Fruit fly (Drosophila melanogaster) whole organism, embryonic: ENCODE results near the gene Trm1.

ENCODE experiments used
- Atf-2 ChIP-seq: fragments of 200-800 bp; sonication (Bioruptor generic); optimal IDR thresholded peaks from 2 replicates; lab custom pipeline; 2016; ENCODE audit warnings: missing biosample characterization, missing genetic modification characterization
- Bdp1 ChIP-seq: fragments of 200-800 bp; sonication (Bioruptor generic); optimal IDR thresholded peaks from 3 replicates; lab custom pipeline; 2016; ENCODE audit warnings: missing biosample characterization, missing genetic modification characterization
- CG1024 ChIP-seq: fragments of 200-800 bp; sonication (Bioruptor generic); IDR thresholded peaks from 2 replicates; pipeline ENCODE4 v1.3.6; 2022; ENCODE audit warnings: missing biosample characterization, missing genetic modification characterization
- CG10543 ChIP-seq: fragments of 200-800 bp; sonication (Bioruptor generic); optimal IDR thresholded peaks from 3 replicates; lab custom pipeline; 2017; ENCODE audit warnings: missing biosample characterization, mild to moderate bottlenecking, missing genetic modification characterization, moderate library complexity
- CG10654 ChIP-seq: fragments of 200-800 bp; sonication (Bioruptor generic); optimal IDR thresholded peaks from 2 replicates; lab custom pipeline; 2016; ENCODE audit warnings: missing biosample characterization, missing genetic modification characterization
- CG11456 ChIP-seq: fragments of 200-800 bp; sonication (Bioruptor generic); IDR thresholded peaks from 3 replicates; pipeline ENCODE4 v1.3.6; 2022; ENCODE audit warnings: missing biosample characterization, missing genetic modification characterization
- CG11723 ChIP-seq: fragments of 200-800 bp; sonication (Bioruptor generic); optimal IDR thresholded peaks from 2 replicates; lab custom pipeline; 2017; ENCODE audit warnings: missing biosample characterization, mild to moderate bottlenecking, missing genetic modification characterization
- CG15514 ChIP-seq: fragments of 200-800 bp; sonication (Bioruptor generic); optimal IDR thresholded peaks from 3 replicates; lab custom pipeline; 2017; ENCODE audit warnings: missing biosample characterization, missing genetic modification characterization, mild to moderate bottlenecking, moderate library complexity, missing genetic modification reagents
- CG15696 ChIP-seq: fragments of 200-800 bp; sonication (Bioruptor generic); optimal IDR thresholded peaks from 2 replicates; lab custom pipeline; 2019; ENCODE audit warnings: missing biosample characterization, mild to moderate bottlenecking, missing genetic modification characterization, moderate library complexity
- CG16813 ChIP-seq: fragments of 200-800 bp; sonication (Bioruptor generic); IDR thresholded peaks from 3 replicates; pipeline ENCODE4 v1.3.6; 2022; ENCODE audit warnings: missing biosample characterization, missing genetic modification characterization; ENCODE audit not compliant: partially characterized antibody
- CG17359 ChIP-seq: fragments of 200-800 bp; sonication (Bioruptor generic); optimal IDR thresholded peaks from 3 replicates; lab custom pipeline; 2018; ENCODE audit warnings: missing biosample characterization, mild to moderate bottlenecking, missing genetic modification characterization, moderate library complexity
- CG1792 ChIP-seq: fragments of 200-800 bp; sonication (Bioruptor generic); optimal IDR thresholded peaks from 2 replicates; lab custom pipeline; 2016; ENCODE audit warnings: missing biosample characterization, missing genetic modification characterization
- CG18011 ChIP-seq: fragments of 200-800 bp; sonication (Bioruptor generic); optimal IDR thresholded peaks from 2 replicates; lab custom pipeline; 2017; ENCODE audit warnings: missing biosample characterization, missing genetic modification characterization, mild to moderate bottlenecking, moderate library complexity, missing genotype
- CG33557 ChIP-seq: fragments of 200-800 bp; sonication (Bioruptor generic); optimal IDR thresholded peaks from 2 replicates; lab custom pipeline; 2019; ENCODE audit warnings: missing biosample characterization, mild to moderate bottlenecking, missing genetic modification characterization, moderate library complexity
- CG6175 ChIP-seq: fragments of 200-800 bp; sonication (Bioruptor generic); IDR thresholded peaks from 3 replicates; pipeline ENCODE4 v1.3.6; 2022; ENCODE audit warnings: missing biosample characterization, missing genetic modification characterization
- CG6683 ChIP-seq: fragments of 200-800 bp; sonication (Bioruptor generic); optimal IDR thresholded peaks from 2 replicates; lab custom pipeline; 2017; ENCODE audit warnings: missing biosample characterization, mild to moderate bottlenecking, missing genetic modification characterization, missing genetic modification reagents
- CG7786 ChIP-seq: fragments of 200-800 bp; sonication (Bioruptor generic); optimal IDR thresholded peaks from 2 replicates; lab custom pipeline; 2016; ENCODE audit warnings: missing biosample characterization, missing genetic modification characterization
- CG7987 ChIP-seq: fragments of 200-800 bp; sonication (Bioruptor generic); optimal IDR thresholded peaks from 2 replicates; lab custom pipeline; 2018; ENCODE audit warnings: missing biosample characterization, mild to moderate bottlenecking, missing genetic modification characterization, moderate library complexity
- CG8281 ChIP-seq: fragments of 200-800 bp; sonication (Bioruptor generic); optimal IDR thresholded peaks from 2 replicates; lab custom pipeline; 2018; ENCODE audit warnings: missing biosample characterization, mild to moderate bottlenecking, missing genetic modification characterization, moderate library complexity
- CG8290 ChIP-seq, 3 experiments: fragments of 200-800 bp; sonication (Bioruptor generic); optimal IDR thresholded peaks; 2 replicates each; lab custom pipeline; 2016 to 2019; ENCODE audit warnings: missing biosample characterization in 3 of 3, missing genetic modification characterization in 3 of 3, mild to moderate bottlenecking in 2 of 3, moderate library complexity in 1 of 3
- CG8478 ChIP-seq: fragments of >200 bp; optimal IDR thresholded peaks from 2 replicates; lab custom pipeline; 2018
- CG8944 ChIP-seq: fragments of 200-800 bp; sonication (Bioruptor generic); optimal IDR thresholded peaks from 3 replicates; lab custom pipeline; 2016; ENCODE audit warnings: missing biosample characterization, missing genetic modification characterization
- CG9932 ChIP-seq: fragments of 200-800 bp; sonication (Bioruptor generic); IDR thresholded peaks from 2 replicates; pipeline ENCODE4 v1.3.6; 2022; ENCODE audit warnings: missing biosample characterization, missing genetic modification characterization
- Dip3 ChIP-seq: fragments of 200-800 bp; sonication (Bioruptor generic); optimal IDR thresholded peaks from 3 replicates; lab custom pipeline; 2016; ENCODE audit warnings: missing biosample characterization, missing genetic modification characterization
- Dref ChIP-seq: fragments of 200-800 bp; sonication (Bioruptor generic); IDR thresholded peaks from 2 replicates; pipeline ENCODE4 v1.3.6; 2022; ENCODE audit warnings: missing biosample characterization, missing genetic modification characterization
- ERR ChIP-seq: fragments of 200-800 bp; sonication (Bioruptor generic); optimal IDR thresholded peaks from 2 replicates; lab custom pipeline; 2016; ENCODE audit warnings: missing biosample characterization, missing genetic modification characterization
- HmgD ChIP-seq: fragments of 200-800 bp; sonication (Bioruptor generic); optimal IDR thresholded peaks from 3 replicates; lab custom pipeline; 2016; ENCODE audit warnings: missing biosample characterization, missing genetic modification characterization
- Hsf ChIP-seq: fragments of 200-800 bp; sonication (Bioruptor generic); optimal IDR thresholded peaks from 3 replicates; lab custom pipeline; 2016; ENCODE audit warnings: missing biosample characterization, missing genetic modification characterization
- Jarid2 ChIP-seq: fragments of 200-800 bp; sonication (Bioruptor generic); optimal IDR thresholded peaks from 3 replicates; lab custom pipeline; 2017; ENCODE audit warnings: mild to moderate bottlenecking, missing biosample characterization, missing genetic modification reagents, missing genetic modification characterization
- NC2α ChIP-seq: fragments of 200-800 bp; sonication (Bioruptor generic); optimal IDR thresholded peaks from 2 replicates; lab custom pipeline; 2016; ENCODE audit warnings: missing biosample characterization, missing genetic modification characterization
- Scr ChIP-seq: fragments of 200-800 bp; sonication (Bioruptor generic); IDR thresholded peaks from 2 replicates; pipeline ENCODE4 v1.3.6; 2022; ENCODE audit warnings: missing biosample characterization, missing genetic modification characterization; ENCODE audit not compliant: partially characterized antibody
- Vsx1 ChIP-seq: fragments of 200-800 bp; sonication (Bioruptor generic); optimal IDR thresholded peaks from 2 replicates; lab custom pipeline; 2017; ENCODE audit warnings: missing biosample characterization, mild to moderate bottlenecking, missing genetic modification characterization, missing genetic modification reagents
- bsh ChIP-seq, 2 experiments: fragments of 200-800 bp; sonication (Bioruptor generic); optimal IDR thresholded peaks; 2 replicates each; lab custom pipeline; 2017 to 2018; ENCODE audit warnings: mild to moderate bottlenecking in 2 of 2, missing biosample characterization in 2 of 2, missing genetic modification characterization in 2 of 2, moderate library complexity in 1 of 2
- dimm ChIP-seq: fragments of 200-800 bp; sonication (Bioruptor generic); IDR thresholded peaks from 2 replicates; pipeline ENCODE4 v1.3.6; 2022; ENCODE audit warnings: missing biosample characterization, missing genetic modification characterization
- eyg ChIP-seq: fragments of 200-800 bp; sonication (Bioruptor generic); optimal IDR thresholded peaks from 3 replicates; lab custom pipeline; 2016; ENCODE audit warnings: missing biosample characterization, missing genetic modification characterization
- fd64A ChIP-seq: fragments of 200-800 bp; sonication (Bioruptor generic); optimal IDR thresholded peaks from 3 replicates; lab custom pipeline; 2018; ENCODE audit warnings: missing biosample characterization, mild to moderate bottlenecking, missing genetic modification characterization
- gem ChIP-seq: fragments of 200-800 bp; sonication (Bioruptor generic); optimal IDR thresholded peaks from 2 replicates; lab custom pipeline; 2019; ENCODE audit warnings: missing biosample characterization, mild to moderate bottlenecking, missing genetic modification characterization, moderate library complexity
- hb ChIP-seq: fragments of 200-800 bp; sonication (Bioruptor generic); IDR thresholded peaks from 3 replicates; pipeline ENCODE4 v1.3.6; 2022; ENCODE audit warnings: missing biosample characterization, missing genetic modification characterization; ENCODE audit not compliant: partially characterized antibody
- her ChIP-seq: fragments of 200-800 bp; sonication (Bioruptor generic); optimal IDR thresholded peaks from 2 replicates; lab custom pipeline; 2016; ENCODE audit warnings: missing biosample characterization, missing genetic modification characterization
- hkb ChIP-seq, 2 experiments: fragments of 200-800 bp in 1 of 2; fragments of >200 bp in 1 of 2; sonication (Bioruptor generic) in 1 of 2; IDR thresholded peaks in 1 of 2; optimal IDR thresholded peaks in 1 of 2; 2 replicates each; pipeline versions ENCODE4 v1.3.6 to Lab custom; 2017 to 2022; ENCODE audit warnings: missing biosample characterization in 1 of 2, missing genetic modification characterization in 1 of 2
- lola ChIP-seq, 3 experiments: fragments of >200 bp in 2 of 3; fragments of 200-800 bp in 1 of 3; sonication (Bioruptor generic) in 1 of 3; optimal IDR thresholded peaks; 2 replicates each; lab custom pipeline; 2017 to 2019; ENCODE audit warnings: missing biosample characterization in 3 of 3, missing genetic modification characterization in 3 of 3, mild to moderate bottlenecking in 1 of 3, moderate library complexity in 1 of 3
- onecut ChIP-seq: fragments of 200-800 bp; sonication (Bioruptor generic); IDR thresholded peaks from 2 replicates; pipeline ENCODE4 v1.3.6; 2022; ENCODE audit warnings: missing biosample characterization, missing genetic modification characterization
- pros ChIP-seq: fragments of 200-800 bp; sonication (Bioruptor generic); optimal IDR thresholded peaks from 3 replicates; lab custom pipeline; 2019; ENCODE audit warnings: missing biosample characterization, mild to moderate bottlenecking, missing genetic modification characterization, moderate library complexity
- sc ChIP-seq, 3 experiments: fragments of >200 bp in 2 of 3; fragments of 200-800 bp in 1 of 3; sonication (Bioruptor generic) in 1 of 3; optimal IDR thresholded peaks; 2 replicates in 2 of 3; 3 replicates in 1 of 3; lab custom pipeline; 2017; ENCODE audit warnings: mild to moderate bottlenecking in 1 of 3, missing biosample characterization in 1 of 3, missing genetic modification characterization in 1 of 3, missing genetic modification reagents in 1 of 3
- sd ChIP-seq: fragments of 200-800 bp; sonication (Bioruptor generic); optimal IDR thresholded peaks from 3 replicates; lab custom pipeline; 2018; ENCODE audit warnings: missing biosample characterization, mild to moderate bottlenecking, missing genetic modification characterization, moderate library complexity
- so ChIP-seq: fragments of 200-800 bp; sonication (Bioruptor generic); IDR thresholded peaks from 3 replicates; pipeline ENCODE4 v1.3.6; 2022; ENCODE audit warnings: missing biosample characterization, missing genetic modification characterization
- tap ChIP-seq: fragments of 200-800 bp; optimal IDR thresholded peaks from 3 replicates; lab custom pipeline; 2019; ENCODE audit warnings: missing biosample characterization, mild to moderate bottlenecking, missing genetic modification characterization, moderate library complexity

Gene Trm1

DNA sequence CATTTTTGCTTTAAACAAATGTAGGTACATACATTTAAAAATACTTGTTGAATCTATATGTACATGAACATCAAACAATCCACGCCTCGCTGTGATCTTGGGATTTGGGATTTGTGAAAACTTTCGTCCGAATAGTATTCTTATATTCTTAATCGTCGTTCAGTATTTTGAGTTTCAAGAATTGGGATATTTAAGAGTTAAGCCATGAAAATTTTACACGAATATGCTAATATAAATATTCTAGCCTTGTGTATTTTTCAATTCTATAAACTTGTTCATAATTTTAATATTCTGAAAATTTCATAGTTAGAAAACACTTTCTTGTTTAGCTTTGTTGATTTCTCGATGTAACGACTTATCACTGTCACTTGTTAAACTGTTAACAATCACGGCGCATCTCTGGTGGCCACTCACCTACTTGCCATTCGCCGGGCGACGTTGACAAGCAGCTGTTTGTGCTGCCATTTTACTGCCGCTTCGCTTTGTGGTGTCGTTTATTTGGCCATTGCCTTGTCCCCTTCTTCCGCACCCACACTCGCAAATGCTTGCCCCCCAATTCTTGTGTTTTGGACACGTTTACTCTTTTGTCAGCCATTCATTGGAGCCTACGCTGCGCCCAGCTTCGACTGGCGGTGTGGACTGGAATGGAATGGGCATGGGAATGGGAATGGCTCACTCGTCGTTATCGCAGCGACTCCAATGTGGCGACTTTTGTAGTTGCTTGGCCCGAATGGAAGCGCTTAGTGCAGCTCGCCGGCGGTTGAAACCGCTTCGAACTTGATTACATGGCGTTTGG, 8.3 kb downstream of the Trm1 start (continued):
- TF ChIP-seq Atf-2 (GFP tag; lab: Kevin White, UChicago) = no peak
- TF ChIP-seq CG10543 (GFP tag; lab: Kevin White, UChicago) = no peak
- no peak for TF ChIP-seq CG6175 (GFP tag; lab: Robert Waterston, UW)
- TF ChIP-seq CG7786 = no peak
- no peak for TF ChIP-seq pros (GFP tag; lab: Kevin White, UChicago)
- no peak for TF ChIP-seq Jarid2
- no peak for TF ChIP-seq CG17359 (tag; lab: Kevin White, UChicago)
- TF ChIP-seq Scr (GFP tag; lab: Robert Waterston, UW) = no peak
- TF ChIP-seq CG8281 (tag; lab: Kevin White, UChicago) = no peak
- no peak for TF ChIP-seq CG15696 (tag; lab: Kevin White, UChicago)
- TF ChIP-seq CG6683 (GFP tag; lab: Kevin White, UChicago) = no peak
- TF ChIP-seq lola (GFP tag; optimal IDR thresholded peaks at IDR 0.05; lab: Kevin White, UChicago) = no peak
- no peak for TF ChIP-seq Hsf
- peak; percentile 15; the same call in 1 of the 2 replicates for TF ChIP-seq CG9932 (GFP tag; lab: Robert Waterston, UW)
- TF ChIP-seq CG18011 = no peak
- no peak for TF ChIP-seq CG8944
- TF ChIP-seq her = no peak
- TF ChIP-seq Dip3 (GFP tag; lab: Kevin White, UChicago) = no peak
- TF ChIP-seq bsh (GFP tag; optimal IDR thresholded peaks at IDR 0.05; lab: Kevin White, UChicago) = no peak
- TF ChIP-seq HmgD = no peak
- no peak for TF ChIP-seq NC2α (GFP tag; lab: Kevin White, UChicago)
- no peak for TF ChIP-seq CG16813
- no peak for TF ChIP-seq CG8478
- TF ChIP-seq onecut (GFP tag; lab: Robert Waterston, UW) = no peak
- TF ChIP-seq CG7987 = no peak
- no peak for TF ChIP-seq CG10654
- peak; percentile 6 for TF ChIP-seq CG8290 (GFP tag; optimal IDR thresholded peaks at IDR 0.05; lab: Kevin White, UChicago)
- TF ChIP-seq CG8290 (tag; optimal IDR thresholded peaks at IDR 0.05; lab: Kevin White, UChicago) = peak in 1 of 2 experiments; percentile 44
- TF ChIP-seq CG1792 = no peak
- TF ChIP-seq so (GFP tag; lab: Robert Waterston, UW) = no peak
- TF ChIP-seq Bdp1 = no peak
- TF ChIP-seq ERR (GFP tag; lab: Kevin White, UChicago) = no peak
- TF ChIP-seq CG33557 (GFP tag; lab: Kevin White, UChicago) = no peak
- peak; percentile 22 for TF ChIP-seq sd (tag; lab: Kevin White, UChicago)
- TF ChIP-seq eyg (GFP tag; lab: Kevin White, UChicago) = no peak
- no peak for TF ChIP-seq dimm (GFP tag; lab: Robert Waterston, UW)
- TF ChIP-seq fd64A (GFP tag; lab: Kevin White, UChicago) = no peak
- no peak for TF ChIP-seq CG1024 (GFP tag; lab: Robert Waterston, UW)
- TF ChIP-seq hkb (optimal IDR thresholded peaks at IDR 0.05; lab: Kevin White, UChicago) = no peak
- 0 out of 2 replicates have a peak, but pooled peaks have one; percentile 24 for TF ChIP-seq hkb (GFP tag; IDR thresholded peaks at IDR 0.05; lab: Robert Waterston, UW)
- TF ChIP-seq hb (GFP tag; lab: Robert Waterston, UW) = no peak
- peak; percentile 84 for TF ChIP-seq gem
- no peak for TF ChIP-seq Vsx1 (GFP tag; lab: Kevin White, UChicago)
- TF ChIP-seq Dref (GFP tag; lab: Robert Waterston, UW) = no peak
- TF ChIP-seq CG11723 (GFP tag; lab: Kevin White, UChicago) = no peak
- no peak for TF ChIP-seq tap (tag; lab: Kevin White, UChicago)
- no peak for TF ChIP-seq sc (optimal IDR thresholded peaks at IDR 0.05; lab: Kevin White, UChicago)
- no peak for TF ChIP-seq sc (GFP tag; optimal IDR thresholded peaks at IDR 0.05; lab: Kevin White, UChicago)
- TF ChIP-seq CG11456 (GFP tag; lab: Robert Waterston, UW) = peak; percentile 53; the same call in 1 of the 3 replicates
- TF ChIP-seq CG15514 (GFP tag; lab: Kevin White, UChicago) = peak; percentile 8
